Worm (Caenorhabditis elegans): ENCODE measurements around the gene gsp-1.

gsp-1 gene

ce11 chrV:10711829-10712607, 29.8 kb downstream of the gsp-1 start:
- no peak for TF ChIP-seq unc-62 (GFP tag; optimal IDR thresholded peaks at IDR 0.05)

- TF ChIP-seq unc-62 (GFP tag; optimal IDR thresholded peaks at IDR 0.05), result no peak
These were observed 30.3 kb downstream of the gsp-1 start for ce11 chrV:10712608-10712900.

- TF ChIP-seq unc-62 (GFP tag; optimal IDR thresholded peaks at IDR 0.05), result no peak
These were observed 31.6 kb downstream of the gsp-1 start for ce11 chrV:10713704-10714239.

ce11 chrV:10714630-10715029, 32.4 kb downstream of the gsp-1 start:
- TF ChIP-seq unc-62 (GFP tag; optimal IDR thresholded peaks at IDR 0.05), result no peak

ce11 chrV:10715158-10716152, 33.2 kb downstream of the gsp-1 start:
- no peak for TF ChIP-seq unc-62 (GFP tag; optimal IDR thresholded peaks at IDR 0.05)

DNA sequence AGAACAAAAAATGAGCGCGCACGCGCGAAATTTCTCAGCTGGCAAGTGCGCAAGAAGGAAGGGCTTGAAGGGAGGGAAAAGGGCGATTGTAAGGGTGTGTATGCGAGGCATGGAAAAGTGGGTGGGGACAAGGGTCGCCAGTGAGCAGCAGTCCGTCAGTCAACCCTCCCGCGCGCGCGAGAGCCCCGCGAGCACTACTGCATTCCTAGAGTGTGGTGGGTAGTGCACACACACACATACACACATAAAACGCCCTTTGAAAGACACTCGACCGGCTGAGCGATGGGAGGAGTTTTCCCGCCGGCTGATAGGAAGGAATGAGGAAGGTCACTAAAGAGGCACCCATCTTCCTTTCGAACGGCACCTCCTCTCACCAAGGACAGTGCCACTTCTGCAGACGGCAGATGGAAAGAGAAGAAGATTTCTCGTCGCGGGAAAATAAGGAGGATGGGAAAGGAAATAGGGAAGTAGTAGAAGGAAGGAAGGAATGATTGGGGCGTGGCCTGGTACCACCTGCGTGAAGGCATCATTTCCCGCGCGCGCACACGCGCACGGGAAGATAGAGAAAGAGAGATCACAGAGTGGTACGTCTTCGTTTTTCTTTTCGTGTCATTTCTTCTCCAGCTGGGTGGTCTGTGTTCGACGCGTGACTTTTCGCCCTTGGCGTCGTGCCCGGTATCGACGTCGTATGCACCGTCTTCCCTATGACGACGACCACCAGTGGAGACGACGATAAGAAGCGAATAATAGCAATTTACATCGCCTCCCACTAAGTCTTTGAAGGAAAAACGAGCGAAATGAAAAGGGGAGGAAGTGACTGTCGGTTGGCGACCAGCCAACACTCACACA, 34.9 kb downstream of the gsp-1 start:
- TF ChIP-seq unc-62 (GFP tag; optimal IDR thresholded peaks at IDR 0.05), result no peak

DNA sequence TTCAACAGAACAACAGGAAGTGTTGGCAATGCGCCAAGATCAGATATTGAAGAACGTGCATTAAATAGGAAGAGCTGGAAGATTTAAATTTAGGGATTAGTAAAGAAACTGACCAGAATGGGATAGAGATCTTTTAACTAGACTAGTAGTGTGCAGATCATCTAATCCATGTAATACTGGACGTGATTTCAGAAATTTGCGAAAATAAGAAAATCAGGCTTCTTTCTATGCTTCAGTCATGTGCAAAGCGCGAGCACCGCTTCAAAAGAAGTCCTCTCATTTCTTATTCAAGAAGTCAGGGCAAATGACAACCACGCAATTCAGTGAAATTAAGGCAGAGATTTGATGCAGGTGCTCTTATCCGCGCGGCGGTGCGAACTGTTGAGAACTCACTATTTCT, 35.8 kb downstream of the gsp-1 start:
- TF ChIP-seq unc-62 (GFP tag; optimal IDR thresholded peaks at IDR 0.05), result no peak

DNA sequence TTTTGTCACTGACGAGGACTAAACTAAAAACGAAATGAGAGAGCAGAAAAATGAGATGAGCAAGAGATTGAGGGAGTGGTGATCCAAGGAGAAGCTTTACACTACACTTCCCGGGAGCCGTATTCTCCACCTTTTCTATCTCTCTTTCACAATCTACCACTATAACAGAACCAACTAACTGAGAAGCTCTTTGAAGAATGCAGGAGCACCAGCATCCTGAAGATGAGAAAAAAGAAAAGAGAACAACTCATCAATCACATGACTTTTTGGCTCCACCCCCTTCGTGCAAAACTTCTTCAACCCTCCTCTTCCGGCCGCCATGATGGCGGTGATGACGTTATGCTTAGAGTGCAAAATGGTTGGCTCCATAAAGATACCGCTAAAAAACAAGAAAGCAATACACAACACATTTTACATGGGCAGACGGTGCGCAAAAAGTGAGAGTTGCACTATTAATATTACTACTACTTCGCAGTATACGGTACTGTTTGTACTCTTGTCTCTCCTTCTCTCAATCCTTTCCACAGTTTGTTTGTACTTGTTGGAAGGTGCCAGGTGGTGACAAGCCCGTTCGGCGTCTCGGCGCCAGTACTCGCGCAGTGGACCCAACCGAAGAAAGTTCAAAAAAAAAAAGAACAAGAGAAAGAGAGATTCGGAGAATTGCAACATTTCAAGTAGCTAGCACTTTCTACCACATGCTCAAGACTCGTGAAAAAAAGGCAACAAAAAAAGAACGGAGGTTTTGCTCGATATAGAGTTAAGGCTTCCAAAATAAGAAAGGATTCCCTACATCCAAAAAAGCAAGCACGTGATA, 37.0 kb downstream of the gsp-1 start:
- TF ChIP-seq unc-62 (GFP tag; optimal IDR thresholded peaks at IDR 0.05), result no peak

DNA sequence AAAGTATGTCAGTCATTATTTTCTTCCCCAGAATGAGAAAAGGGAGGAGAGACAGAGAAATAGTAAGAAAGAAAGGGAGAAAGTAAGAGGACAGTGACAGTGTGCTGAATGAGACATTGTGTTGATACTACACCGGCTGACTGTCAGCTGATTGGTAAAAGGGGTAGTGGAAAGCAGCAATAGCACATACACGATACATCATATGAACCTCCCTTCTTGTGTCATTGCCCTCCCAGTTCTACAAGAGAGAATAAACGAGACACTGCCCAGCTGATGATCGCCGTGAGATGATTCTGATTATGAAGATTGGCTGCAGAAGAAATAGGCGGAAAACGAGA, 37.6 kb downstream of the gsp-1 start:
- no peak for TF ChIP-seq unc-62 (GFP tag; optimal IDR thresholded peaks at IDR 0.05)

- no peak for TF ChIP-seq unc-62 (GFP tag; optimal IDR thresholded peaks at IDR 0.05)
These were observed 38.2 kb downstream of the gsp-1 start for ce11 chrV:10720303-10720847.

- TF ChIP-seq unc-62 (GFP tag; optimal IDR thresholded peaks at IDR 0.05), result no peak
These were observed 38.7 kb downstream of the gsp-1 start for ce11 chrV:10720876-10721275.

ce11 chrV:10721304-10721703, 39.1 kb downstream of the gsp-1 start:
- no peak for TF ChIP-seq unc-62 (GFP tag; optimal IDR thresholded peaks at IDR 0.05)

DNA sequence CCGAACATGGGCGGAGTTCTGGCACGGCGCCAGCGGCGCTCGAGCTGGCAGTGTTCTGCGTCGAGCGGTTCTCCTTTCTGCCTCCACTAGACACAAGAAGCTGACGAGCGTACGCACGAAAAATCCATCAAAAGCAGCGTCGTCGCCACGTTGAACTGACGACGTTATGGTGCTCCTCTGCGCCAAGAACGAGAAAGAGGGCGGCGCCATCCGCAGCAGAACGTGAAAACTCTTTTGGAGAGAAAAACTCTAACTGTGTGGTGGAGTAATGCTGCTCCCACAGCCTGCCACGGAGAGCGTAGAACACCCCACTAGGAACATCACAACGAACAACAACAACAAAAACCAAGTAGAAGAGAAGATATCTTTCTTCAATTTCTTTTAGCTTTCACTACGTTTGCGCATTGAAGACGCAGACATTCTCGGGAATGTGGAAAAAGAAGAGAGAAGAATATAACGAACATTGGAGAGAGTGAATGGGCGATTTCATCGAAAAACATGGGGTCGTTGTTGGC, 39.7 kb downstream of the gsp-1 start:
- TF ChIP-seq unc-62 (GFP tag; optimal IDR thresholded peaks at IDR 0.05), result no peak

DNA sequence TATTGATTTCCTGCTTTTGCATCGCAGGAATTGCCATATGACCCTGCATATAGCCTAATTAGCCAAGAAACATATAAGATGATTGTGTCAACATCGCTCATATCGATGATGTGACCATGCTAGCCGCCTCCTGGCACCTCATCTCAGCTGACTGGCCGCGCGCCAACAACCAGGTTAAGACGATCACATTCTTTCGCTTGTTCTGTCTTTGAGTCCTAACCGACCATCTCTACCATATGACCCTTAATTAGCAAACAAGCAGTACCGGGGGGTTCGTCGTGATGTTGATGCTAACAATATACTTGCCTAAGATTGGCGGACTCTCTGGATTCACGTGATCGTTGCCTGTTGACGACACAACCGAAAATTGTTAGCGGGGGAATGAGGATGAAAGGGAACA, 40.4 kb downstream of the gsp-1 start:
- no peak for TF ChIP-seq unc-62 (GFP tag; optimal IDR thresholded peaks at IDR 0.05)

- no peak for TF ChIP-seq unc-62 (GFP tag; optimal IDR thresholded peaks at IDR 0.05)
These were observed 41.0 kb downstream of the gsp-1 start for ce11 chrV:10723181-10723580.

Data from whole organism, dauer.